Fruit fly (Drosophila melanogaster) whole organism, pupa: ENCODE results near the gene CG42762.

Experiments
- CG14655 ChIP-seq: fragments of 200-800 bp; sonication (Bioruptor generic); optimal IDR thresholded peaks from 3 replicates; lab custom pipeline; 2017; ENCODE audit warnings: mild to moderate bottlenecking, missing biosample characterization, missing genetic modification reagents, missing genetic modification characterization
- CG32121 ChIP-seq: fragments of 200-800 bp; sonication (Bioruptor generic); IDR thresholded peaks from 2 replicates; pipeline ENCODE4 v1.3.6; 2022; ENCODE audit warnings: missing biosample characterization, missing genetic modification characterization
- CG4496 ChIP-seq: fragments of 200-800 bp; sonication (Bioruptor generic); IDR thresholded peaks from 3 replicates; pipeline ENCODE4 v1.3.6; 2022; ENCODE audit warnings: missing biosample characterization, missing genetic modification characterization
- CG8159 ChIP-seq: fragments of 200-800 bp; sonication (Bioruptor generic); optimal IDR thresholded peaks from 3 replicates; lab custom pipeline; 2018; ENCODE audit warnings: missing biosample characterization, mild to moderate bottlenecking, missing genetic modification characterization, moderate library complexity
- Pif1B ChIP-seq: fragments of 200-800 bp; sonication (Bioruptor generic); optimal IDR thresholded peaks from 3 replicates; lab custom pipeline; 2016; ENCODE audit warnings: missing biosample characterization, missing genetic modification characterization
- rn ChIP-seq: fragments of 200-800 bp; sonication (Bioruptor generic); IDR thresholded peaks from 2 replicates; pipeline ENCODE4 v1.3.6; 2022; ENCODE audit warnings: missing biosample characterization, missing genetic modification characterization

DNA sequence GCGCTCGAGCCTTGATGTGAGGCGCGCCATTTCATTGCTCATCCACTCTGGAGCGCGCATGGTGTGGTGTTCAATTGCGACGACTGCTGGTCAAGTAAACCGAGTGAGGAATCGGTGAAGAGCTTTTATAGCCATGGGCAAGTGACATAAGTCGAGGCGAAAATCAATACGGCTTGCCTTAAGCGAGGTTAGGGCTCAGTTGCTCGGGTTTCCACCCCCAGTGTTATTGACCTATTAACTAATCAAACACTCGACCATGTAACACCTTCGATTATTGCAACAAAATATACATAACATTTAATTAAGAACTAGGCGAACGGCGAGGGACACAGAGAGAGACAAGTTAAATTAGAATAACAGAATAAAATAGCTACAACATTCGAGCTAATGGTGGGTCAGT is 46.8 kb upstream of the CG42762 start, which contains the start of gene CG34134:
- TF ChIP-seq CG8159 (tag; lab: Kevin White, UChicago) (no peak), Pif1B (GFP tag; lab: Kevin White, UChicago) (no peak), CG32121 (GFP tag; lab: Robert Waterston, UW) (no peak), CG4496 (GFP tag; lab: Robert Waterston, UW) (no peak), rn (GFP tag; lab: Robert Waterston, UW) (no peak), CG14655 (GFP tag; lab: Kevin White, UChicago) (no peak)
